Worm (Caenorhabditis elegans): Measurements from ENCODE around the gene srh-16.

srh-16 gene

DNA sequence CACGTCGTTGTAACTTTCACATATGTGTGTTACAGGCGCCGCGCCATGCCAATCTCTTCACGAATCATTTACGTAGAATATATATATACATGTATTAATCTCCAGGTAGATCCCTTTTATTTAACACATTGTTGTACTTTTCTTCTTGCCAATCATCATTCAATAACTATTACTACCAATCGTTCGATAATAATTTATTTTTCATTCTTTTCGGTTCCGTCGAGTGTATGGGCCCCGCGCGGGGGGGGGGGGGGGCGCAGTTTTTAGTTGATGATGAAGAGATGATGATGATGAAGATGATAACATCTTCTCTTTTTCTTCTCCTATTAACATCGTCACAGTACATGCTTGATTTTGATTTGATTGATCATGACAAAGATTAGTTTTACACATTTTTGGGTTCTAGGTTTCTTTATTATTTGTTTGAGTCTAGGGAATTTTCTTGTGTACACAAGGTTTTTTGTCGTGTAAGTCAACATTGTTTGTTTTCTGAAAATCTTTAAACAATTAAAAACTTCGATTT, 7.6 kb downstream of the srh-16 start (continued):
- TF ChIP-seq irx-1 (tag; optimal IDR thresholded peaks at IDR 0.05), result no peak
- no peak for TF ChIP-seq elt-2 (tag; optimal IDR thresholded peaks at IDR 0.05)
- TF ChIP-seq tbx-2 (tag; optimal IDR thresholded peaks at IDR 0.05), result no peak
- TF ChIP-seq ceh-90 (tag; optimal IDR thresholded peaks at IDR 0.05), result no peak
- TF ChIP-seq ceh-88 (GFP tag; IDR thresholded peaks at IDR 0.05), result no peak
- TF ChIP-seq ztf-4 (tag; optimal IDR thresholded peaks at IDR 0.05), result no peak
- TF ChIP-seq sptf-1 (tag; optimal IDR thresholded peaks at IDR 0.05), result no peak
- TF ChIP-seq hpl-2 (GFP tag; optimal IDR thresholded peaks at IDR 0.05), result no peak
- TF ChIP-seq nhr-237 (tag; optimal IDR thresholded peaks at IDR 0.05), result no peak
- no peak for TF ChIP-seq efl-3 (GFP tag; optimal IDR thresholded peaks at IDR 0.05)
- TF ChIP-seq zip-4 (GFP tag; optimal IDR thresholded peaks at IDR 0.05), result no peak
- no peak for TF ChIP-seq nhr-90 (tag; optimal IDR thresholded peaks at IDR 0.05; ENCODE audit: poor library complexity)
- TF ChIP-seq nhr-47 (tag; optimal IDR thresholded peaks at IDR 0.05), result no peak
- no peak for TF ChIP-seq xbp-1 (tag; optimal IDR thresholded peaks at IDR 0.05)
- TF ChIP-seq C34B4.2 (tag; optimal IDR thresholded peaks at IDR 0.05), result no peak
- peak; percentile 15 for TF ChIP-seq nhr-71 (tag; optimal IDR thresholded peaks at IDR 0.05)
- no peak for TF ChIP-seq lin-35 (GFP tag; optimal IDR thresholded peaks at IDR 0.05)
- no peak for TF ChIP-seq hlh-4 (tag; optimal IDR thresholded peaks at IDR 0.05)
- peak; percentile 46 for TF ChIP-seq nhr-20 (tag; optimal IDR thresholded peaks at IDR 0.05)
- TF ChIP-seq Y116A8C.19 (tag; optimal IDR thresholded peaks at IDR 0.05; ENCODE audit: borderline replicate concordance), result no peak
- TF ChIP-seq lir-3 (tag; optimal IDR thresholded peaks at IDR 0.05; ENCODE audit: poor library complexity), result no peak
- no peak for TF ChIP-seq aly-2 (tag; optimal IDR thresholded peaks at IDR 0.05)
- peak; percentile 90 for TF ChIP-seq nhr-85 (tag)
- no peak for TF ChIP-seq ceh-8 (GFP tag; optimal IDR thresholded peaks at IDR 0.05)
- no peak for TF ChIP-seq skn-1 (tag; optimal IDR thresholded peaks at IDR 0.05)
- TF ChIP-seq blmp-1 (tag; optimal IDR thresholded peaks at IDR 0.05), result peak; percentile 53
- no peak for TF ChIP-seq nhr-11 (tag; optimal IDR thresholded peaks at IDR 0.05)
- no peak for TF ChIP-seq ama-1 (optimal IDR thresholded peaks at IDR 0.05)
- TF ChIP-seq nhr-77 (tag; optimal IDR thresholded peaks at IDR 0.05), result no peak
- no peak for TF ChIP-seq unc-130 (tag; optimal IDR thresholded peaks at IDR 0.05)
- TF ChIP-seq lin-15B (tag; optimal IDR thresholded peaks at IDR 0.05), result no peak
- no peak for TF ChIP-seq sup-37 (GFP tag; optimal IDR thresholded peaks at IDR 0.05)
- TF ChIP-seq grh-1 (GFP tag; IDR thresholded peaks at IDR 0.05), result no peak
- TF ChIP-seq pqm-1 (tag; optimal IDR thresholded peaks at IDR 0.05), result no peak
- no peak for TF ChIP-seq snu-23 (GFP tag; optimal IDR thresholded peaks at IDR 0.05)
- TF ChIP-seq unc-86 (tag; optimal IDR thresholded peaks at IDR 0.05), result no peak
- no peak for TF ChIP-seq ceh-82 (tag; optimal IDR thresholded peaks at IDR 0.05)
- no peak for TF ChIP-seq unc-62 (GFP tag; optimal IDR thresholded peaks at IDR 0.05)
- no peak for TF ChIP-seq ceh-63 (GFP tag; optimal IDR thresholded peaks at IDR 0.05)
- no peak for TF ChIP-seq C04F5.9 (tag; optimal IDR thresholded peaks at IDR 0.05)
- no peak for TF ChIP-seq fkh-8 (tag; optimal IDR thresholded peaks at IDR 0.05)
- no peak for TF ChIP-seq nhr-84 (tag; optimal IDR thresholded peaks at IDR 0.05)
- no peak for TF ChIP-seq mef-2 (tag; optimal IDR thresholded peaks at IDR 0.05)

- TF ChIP-seq lsy-2 (tag; optimal IDR thresholded peaks at IDR 0.05), result peak; percentile 56 to 85
- peak; percentile 49 for TF ChIP-seq tbx-2 (tag; optimal IDR thresholded peaks at IDR 0.05)
- TF ChIP-seq hpl-2 (GFP tag; optimal IDR thresholded peaks at IDR 0.05), result no peak
- peak; percentile 43 for TF ChIP-seq elt-2 (tag; optimal IDR thresholded peaks at IDR 0.05)
- TF ChIP-seq efl-1 (optimal IDR thresholded peaks at IDR 0.05), result peak; percentile 58 to 72
- TF ChIP-seq efl-1 (GFP tag; optimal IDR thresholded peaks at IDR 0.05 in 1 of 2), result peak; percentile 3 to 91
- TF ChIP-seq vab-15 (tag; optimal IDR thresholded peaks at IDR 0.05), result no peak
- peak; percentile 81 for TF ChIP-seq nhr-20 (tag; optimal IDR thresholded peaks at IDR 0.05)
- peak; percentile 18 for TF ChIP-seq xbp-1 (tag; optimal IDR thresholded peaks at IDR 0.05)
- no peak for TF ChIP-seq pax-3 (tag; optimal IDR thresholded peaks at IDR 0.05)
- no peak for TF ChIP-seq ceh-8 (GFP tag; optimal IDR thresholded peaks at IDR 0.05)
- TF ChIP-seq ets-5 (GFP tag; IDR thresholded peaks at IDR 0.05), result no peak
- no peak for TF ChIP-seq rnt-1 (tag; optimal IDR thresholded peaks at IDR 0.05)
- peak; percentile 47 to 54 for TF ChIP-seq egl-27 (tag; optimal IDR thresholded peaks at IDR 0.05)
- no peak for TF ChIP-seq ceh-90 (tag; optimal IDR thresholded peaks at IDR 0.05)
- TF ChIP-seq C16A3.4 (tag; optimal IDR thresholded peaks at IDR 0.05), result peak; percentile 76
- peak; percentile 60 for TF ChIP-seq skn-1 (tag; optimal IDR thresholded peaks at IDR 0.05)
- peak; percentile 16 to 85 for TF ChIP-seq lin-35 (GFP tag; optimal IDR thresholded peaks at IDR 0.05)
- no peak for TF ChIP-seq lin-15B (tag; optimal IDR thresholded peaks at IDR 0.05)
- TF ChIP-seq fkh-8 (tag; optimal IDR thresholded peaks at IDR 0.05), result no peak
- TF ChIP-seq nhr-77 (tag; optimal IDR thresholded peaks at IDR 0.05), result peak; percentile 64
- TF ChIP-seq blmp-1 (tag; optimal IDR thresholded peaks at IDR 0.05), result peak; percentile 97
- peak; percentile 81 for TF ChIP-seq nhr-71 (tag; optimal IDR thresholded peaks at IDR 0.05)
- peak in 1 of 2 experiments; percentile 84 for TF ChIP-seq mdl-1 (tag; optimal IDR thresholded peaks at IDR 0.05)
Measured at ce11 chrV:12300166-12300565, 8.5 kb downstream of the srh-16 start.

Measured in whole organism, L1 larva.